Fruit fly (Drosophila melanogaster) whole organism, prepupa: ENCODE measurements around the gene CG7384.

Source experiments
- Blimp-1 ChIP-seq: fragments of 200-800 bp; sonication (Bioruptor generic); optimal IDR thresholded peaks from 3 replicates; lab custom pipeline; 2017; ENCODE audit warnings: missing biosample characterization, missing genetic modification characterization, mild to moderate bottlenecking, moderate library complexity, missing genetic modification reagents
- CG10631 ChIP-seq: fragments of 200-800 bp; sonication (Bioruptor generic); optimal IDR thresholded peaks from 2 replicates; lab custom pipeline; 2016; ENCODE audit warnings: missing biosample characterization, missing genetic modification characterization
- CG10669 ChIP-seq: fragments of 200-800 bp; sonication (Bioruptor generic); optimal IDR thresholded peaks from 3 replicates; lab custom pipeline; 2018; ENCODE audit warnings: missing biosample characterization, mild to moderate bottlenecking, missing genetic modification characterization, moderate library complexity
- CG11294 ChIP-seq: fragments of 200-800 bp; sonication (Bioruptor generic); IDR thresholded peaks from 2 replicates; pipeline ENCODE4 v1.3.6; 2022; ENCODE audit warnings: missing biosample characterization, missing genetic modification characterization
- CG11762 ChIP-seq: fragments of 200-800 bp; sonication (Bioruptor generic); optimal IDR thresholded peaks from 3 replicates; lab custom pipeline; 2016; ENCODE audit warnings: missing biosample characterization, missing genetic modification characterization; ENCODE audit not compliant: insufficient read depth
- CG11902 ChIP-seq: fragments of 200-800 bp; sonication (Bioruptor generic); optimal IDR thresholded peaks from 3 replicates; lab custom pipeline; 2016; ENCODE audit warnings: missing biosample characterization, missing genetic modification characterization
- CG15336 ChIP-seq: fragments of 200-800 bp; sonication (Bioruptor generic); IDR thresholded peaks from 2 replicates; pipeline ENCODE4 v1.3.6; 2022; ENCODE audit warnings: missing biosample characterization, missing genetic modification characterization
- CG1621 ChIP-seq: fragments of 200-800 bp; sonication (Bioruptor generic); optimal IDR thresholded peaks from 3 replicates; lab custom pipeline; 2018; ENCODE audit warnings: missing biosample characterization, mild to moderate bottlenecking, missing genetic modification characterization
- CG31627 ChIP-seq: fragments of 200-800 bp; sonication (Bioruptor generic); optimal IDR thresholded peaks from 3 replicates; lab custom pipeline; 2016; ENCODE audit warnings: missing biosample characterization, missing genetic modification characterization
- CG32006 ChIP-seq: fragments of 200-800 bp; sonication (Bioruptor generic); optimal IDR thresholded peaks from 3 replicates; lab custom pipeline; 2017; ENCODE audit warnings: missing biosample characterization, mild to moderate bottlenecking, missing genetic modification characterization
- CG34406 ChIP-seq: fragments of 200-800 bp; sonication (Bioruptor generic); optimal IDR thresholded peaks from 3 replicates; lab custom pipeline; 2016; ENCODE audit warnings: missing biosample characterization, missing genetic modification characterization
- CG3919 ChIP-seq: fragments of 200-800 bp; sonication (Bioruptor generic); optimal IDR thresholded peaks from 3 replicates; lab custom pipeline; 2016; ENCODE audit warnings: missing biosample characterization, missing genetic modification characterization
- CG6163 ChIP-seq: fragments of 200-800 bp; sonication (Bioruptor generic); IDR thresholded peaks from 3 replicates; pipeline ENCODE4 v1.3.6; 2022; ENCODE audit warnings: missing biosample characterization, missing genetic modification characterization
- CG6792 ChIP-seq: fragments of 200-800 bp; sonication (Bioruptor generic); optimal IDR thresholded peaks from 3 replicates; lab custom pipeline; 2016; ENCODE audit warnings: missing biosample characterization, missing genetic modification characterization
- CG6854 ChIP-seq: fragments of 200-800 bp; sonication (Bioruptor generic); optimal IDR thresholded peaks from 2 replicates; lab custom pipeline; 2017; ENCODE audit warnings: missing biosample characterization, mild to moderate bottlenecking, missing genetic modification characterization
- CG7368 ChIP-seq: fragments of 200-800 bp; sonication (Bioruptor generic); optimal IDR thresholded peaks from 3 replicates; lab custom pipeline; 2016; ENCODE audit warnings: missing biosample characterization, missing genetic modification characterization
- CG8119 ChIP-seq: fragments of 200-800 bp; sonication (Bioruptor generic); IDR thresholded peaks from 3 replicates; pipeline ENCODE4 v1.3.6; 2022; ENCODE audit warnings: missing biosample characterization, missing genetic modification characterization
- CG8319 ChIP-seq: fragments of 200-800 bp; sonication (Bioruptor generic); optimal IDR thresholded peaks from 3 replicates; lab custom pipeline; 2016; ENCODE audit warnings: missing biosample characterization, missing genetic modification characterization
- CG9139 ChIP-seq: fragments of 200-800 bp; sonication (Bioruptor generic); optimal IDR thresholded peaks from 3 replicates; lab custom pipeline; 2017; ENCODE audit warnings: missing biosample characterization, mild to moderate bottlenecking, missing genetic modification characterization
- Eip78C ChIP-seq: fragments of 200-800 bp; sonication (Bioruptor generic); peaks from one replicate; lab custom pipeline; 2016; ENCODE audit warnings: missing biosample characterization, missing genetic modification characterization
- Eip93F ChIP-seq: fragments of 200-800 bp; sonication (Bioruptor generic); optimal IDR thresholded peaks from 2 replicates; lab custom pipeline; 2016; ENCODE audit warnings: missing biosample characterization, mild to moderate bottlenecking, missing genetic modification characterization
- Ets21C ChIP-seq: fragments of 200-800 bp; sonication (Bioruptor generic); optimal IDR thresholded peaks from 3 replicates; lab custom pipeline; 2016; ENCODE audit warnings: missing biosample characterization, missing genetic modification characterization
- Ets96B ChIP-seq: fragments of 200-800 bp; optimal IDR thresholded peaks from 2 replicates; lab custom pipeline; 2019; ENCODE audit warnings: missing biosample characterization, mild to moderate bottlenecking, missing genetic modification characterization, moderate library complexity
- Gug ChIP-seq: fragments of 200-800 bp; sonication (Bioruptor generic); IDR thresholded peaks from 2 replicates; pipeline ENCODE4 v1.3.6; 2022; ENCODE audit warnings: missing biosample characterization, missing genetic modification characterization
- Hr38 ChIP-seq: sonication (Bioruptor generic); optimal IDR thresholded peaks from 2 replicates; lab custom pipeline; 2016; ENCODE audit warnings: missing biosample characterization, missing genetic modification characterization
- Hr39 ChIP-seq: fragments of 200-800 bp; sonication (Bioruptor generic); optimal IDR thresholded peaks from 2 replicates; lab custom pipeline; 2016; ENCODE audit warnings: missing biosample characterization, missing genetic modification characterization
- Lpt ChIP-seq: fragments of 200-800 bp; sonication (Bioruptor generic); optimal IDR thresholded peaks from 3 replicates; lab custom pipeline; 2016; ENCODE audit warnings: missing biosample characterization, missing genetic modification characterization
- Met ChIP-seq: fragments of 200-800 bp; sonication (Bioruptor generic); optimal IDR thresholded peaks from 3 replicates; lab custom pipeline; 2016; ENCODE audit warnings: missing biosample characterization, missing genetic modification characterization
- OdsH ChIP-seq: fragments of 200-800 bp; sonication (Bioruptor generic); optimal IDR thresholded peaks from 3 replicates; lab custom pipeline; 2016; ENCODE audit warnings: missing biosample characterization, missing genetic modification characterization
- Smox ChIP-seq: fragments of 200-800 bp; sonication (Bioruptor generic); optimal IDR thresholded peaks from 3 replicates; lab custom pipeline; 2016; ENCODE audit warnings: missing biosample characterization, missing genetic modification characterization
- Sox102F ChIP-seq: fragments of 200-800 bp; sonication (Bioruptor generic); optimal IDR thresholded peaks from 2 replicates; lab custom pipeline; 2016; ENCODE audit warnings: missing biosample characterization, mild to moderate bottlenecking, missing genetic modification characterization
- Sox15 ChIP-seq: fragments of 200-800 bp; sonication (Bioruptor generic); optimal IDR thresholded peaks from 3 replicates; lab custom pipeline; 2016; ENCODE audit warnings: missing biosample characterization, missing genetic modification characterization
- achi ChIP-seq: fragments of 200-800 bp; sonication (Bioruptor generic); optimal IDR thresholded peaks from 3 replicates; lab custom pipeline; 2016; ENCODE audit warnings: missing biosample characterization, missing genetic modification characterization
- acj6 ChIP-seq: fragments of 200-800 bp; sonication (Bioruptor generic); optimal IDR thresholded peaks from 3 replicates; lab custom pipeline; 2016; ENCODE audit warnings: missing biosample characterization, missing genetic modification characterization
- cyc ChIP-seq: fragments of 200-800 bp; sonication (Bioruptor generic); optimal IDR thresholded peaks from 3 replicates; lab custom pipeline; 2016; ENCODE audit warnings: missing biosample characterization, missing genetic modification characterization
- dac ChIP-seq: fragments of 200-800 bp; sonication (Bioruptor generic); optimal IDR thresholded peaks from 2 replicates; lab custom pipeline; 2017; ENCODE audit warnings: missing biosample characterization, mild to moderate bottlenecking, missing genetic modification characterization
- dsx ChIP-seq: fragments of 200-800 bp; optimal IDR thresholded peaks from 3 replicates; lab custom pipeline; 2019; ENCODE audit warnings: missing biosample characterization, mild to moderate bottlenecking, missing genetic modification characterization, moderate library complexity; ENCODE audit not compliant: poor library complexity, severe bottlenecking
- eg ChIP-seq: fragments of 200-800 bp; sonication (Bioruptor generic); IDR thresholded peaks from 3 replicates; pipeline ENCODE4 v1.3.6; 2022; ENCODE audit warnings: missing biosample characterization, missing genetic modification characterization
- fd59A ChIP-seq: fragments of 200-800 bp; sonication (Bioruptor generic); optimal IDR thresholded peaks from 2 replicates; lab custom pipeline; 2017; ENCODE audit warnings: missing biosample characterization, mild to moderate bottlenecking, missing genetic modification characterization, missing genetic modification reagents
- fd85E ChIP-seq: fragments of 200-800 bp; sonication (Bioruptor generic); optimal IDR thresholded peaks from 3 replicates; lab custom pipeline; 2016; ENCODE audit warnings: missing biosample characterization, missing genetic modification characterization
- fkh ChIP-seq: fragments of 200-800 bp; sonication (Bioruptor generic); optimal IDR thresholded peaks from 3 replicates; lab custom pipeline; 2017; ENCODE audit warnings: missing biosample characterization, mild to moderate bottlenecking, missing genetic modification characterization, moderate library complexity
- lz ChIP-seq: fragments of 200-800 bp; sonication (Bioruptor generic); optimal IDR thresholded peaks from 3 replicates; lab custom pipeline; 2016; ENCODE audit warnings: missing biosample characterization, missing genetic modification characterization
- salr ChIP-seq, 2 experiments: fragments of 200-800 bp; sonication (Bioruptor generic); optimal IDR thresholded peaks; 3 replicates each; lab custom pipeline; 2016 to 2018; ENCODE audit warnings: missing biosample characterization in 2 of 2, missing genetic modification characterization in 2 of 2, mild to moderate bottlenecking in 1 of 2
- spab ChIP-seq: fragments of 200-800 bp; sonication (Bioruptor generic); optimal IDR thresholded peaks from 2 replicates; lab custom pipeline; 2017; ENCODE audit warnings: missing biosample characterization, mild to moderate bottlenecking, missing genetic modification characterization, missing genetic modification reagents
- svp ChIP-seq: fragments of 200-800 bp; sonication (Bioruptor generic); peaks from one replicate; lab custom pipeline; 2016; ENCODE audit warnings: missing biosample characterization, missing genetic modification characterization
- topi ChIP-seq: fragments of 200-800 bp; sonication (Bioruptor generic); optimal IDR thresholded peaks from 3 replicates; lab custom pipeline; 2016; ENCODE audit warnings: missing biosample characterization, missing genetic modification characterization

Gene CG7384

dm6 chr2L:10526953-10527584 lies 16.8 kb upstream of the CG7384 start, which contains the start of gene Lip4 (continued):
- peak; percentile 72 for TF ChIP-seq CG32006 (GFP tag; lab: Kevin White, UChicago)
- TF ChIP-seq Ets96B (tag; lab: Kevin White, UChicago) = peak; percentile 75
- peak; percentile 54 for TF ChIP-seq CG31627 (GFP tag; lab: Kevin White, UChicago)
- peak; percentile 51 for TF ChIP-seq Sox102F (GFP tag; lab: Kevin White, UChicago)
- peak; percentile 69 for TF ChIP-seq CG10669 (GFP tag; lab: Kevin White, UChicago)
- TF ChIP-seq cyc = peak; percentile 42
- peak; percentile 73 for TF ChIP-seq dsx (GFP tag; lab: Kevin White, UChicago)
- TF ChIP-seq CG1621 (tag; lab: Kevin White, UChicago) = peak; percentile 66
- TF ChIP-seq Eip78C (GFP tag; lab: Kevin White, UChicago) = peak; percentile 90
- TF ChIP-seq Eip93F (GFP tag; lab: Kevin White, UChicago) = no peak
- TF ChIP-seq CG8319 (GFP tag; lab: Kevin White, UChicago) = peak; percentile 61
- no peak for TF ChIP-seq CG9139
- TF ChIP-seq Hr38 (GFP tag; lab: Kevin White, UChicago) = no peak
- TF ChIP-seq Sox15 (GFP tag; lab: Kevin White, UChicago) = peak; percentile 40
- TF ChIP-seq CG11762 = peak; percentile 49
- TF ChIP-seq CG11294 (GFP tag; lab: Robert Waterston, UW) = no peak; the same call in 1 of the 2 replicates
- TF ChIP-seq CG6163 (GFP tag; lab: Robert Waterston, UW) = no peak
- peak; percentile 17 for TF ChIP-seq Ets21C (GFP tag; lab: Kevin White, UChicago)
- TF ChIP-seq CG34406 (GFP tag; lab: Kevin White, UChicago) = peak; percentile 65
- no peak for TF ChIP-seq Blimp-1 (GFP tag; lab: Kevin White, UChicago)
- peak; percentile 76 for TF ChIP-seq OdsH
- TF ChIP-seq Smox (GFP tag; lab: Kevin White, UChicago) = peak; percentile 56
- TF ChIP-seq acj6 (GFP tag; lab: Kevin White, UChicago) = peak; percentile 68
- no peak for TF ChIP-seq CG6854 (GFP tag; lab: Kevin White, UChicago)
- TF ChIP-seq CG15336 (GFP tag; lab: Robert Waterston, UW) = peak; percentile 80
- TF ChIP-seq Hr39 = peak; percentile 47
- TF ChIP-seq achi (GFP tag; lab: Kevin White, UChicago) = peak; percentile 58
- peak; percentile 63 for TF ChIP-seq spab (GFP tag; lab: Kevin White, UChicago)
- peak; percentile 16 for TF ChIP-seq dac (GFP tag; lab: Kevin White, UChicago)
- TF ChIP-seq eg (GFP tag; lab: Robert Waterston, UW) = peak; percentile 85
- peak; percentile 72 for TF ChIP-seq Gug (GFP tag; lab: Robert Waterston, UW)
- peak; percentile 46 for TF ChIP-seq Met (GFP tag; lab: Kevin White, UChicago)
- peak; percentile 42 for TF ChIP-seq fkh (GFP tag; lab: Kevin White, UChicago)
- peak; percentile 54 for TF ChIP-seq fd59A (GFP tag; lab: Kevin White, UChicago)
- TF ChIP-seq CG7368 (GFP tag; lab: Kevin White, UChicago) = peak; percentile 62
- TF ChIP-seq, all 60 proteins: peak for 51

- TF ChIP-seq Ets21C (GFP tag; lab: Kevin White, UChicago) = no peak
- peak; percentile 9 for TF ChIP-seq acj6 (GFP tag; lab: Kevin White, UChicago)
- TF ChIP-seq fkh (GFP tag; lab: Kevin White, UChicago) = no peak
- TF ChIP-seq CG15336 (GFP tag; lab: Robert Waterston, UW) = peak; percentile 43; the same call in 1 of the 2 replicates
- no peak for TF ChIP-seq CG6163 (GFP tag; lab: Robert Waterston, UW)
- TF ChIP-seq CG32006 (GFP tag; lab: Kevin White, UChicago) = peak; percentile 63
- no peak for TF ChIP-seq CG10669 (GFP tag; lab: Kevin White, UChicago)
- TF ChIP-seq dsx (GFP tag; lab: Kevin White, UChicago) = no peak
- no peak for TF ChIP-seq lz (GFP tag; lab: Kevin White, UChicago)
- TF ChIP-seq OdsH = peak; percentile 28
- peak; percentile 1 for TF ChIP-seq CG3919 (GFP tag; lab: Kevin White, UChicago)
- no peak for TF ChIP-seq CG7368 (GFP tag; lab: Kevin White, UChicago)
- peak; percentile 55; the same call in 2 of the 3 replicates for TF ChIP-seq CG8119 (GFP tag; lab: Robert Waterston, UW)
- TF ChIP-seq svp (GFP tag; lab: Kevin White, UChicago) = no peak
- TF ChIP-seq CG6792 (GFP tag; lab: Kevin White, UChicago) = no peak
- TF ChIP-seq dac (GFP tag; lab: Kevin White, UChicago) = no peak
- TF ChIP-seq CG10631 (GFP tag; lab: Kevin White, UChicago) = peak; percentile 8
- no peak for TF ChIP-seq fd85E
- TF ChIP-seq Smox (GFP tag; lab: Kevin White, UChicago) = no peak
- peak in 1 of 2 experiments; percentile 13 for TF ChIP-seq salr (GFP tag; optimal IDR thresholded peaks at IDR 0.05; lab: Kevin White, UChicago)
- peak; percentile 46 for TF ChIP-seq Eip78C (GFP tag; lab: Kevin White, UChicago)
- peak; percentile 10 for TF ChIP-seq Lpt (GFP tag; lab: Kevin White, UChicago)
- no peak for TF ChIP-seq topi (GFP tag; lab: Kevin White, UChicago)
- no peak for TF ChIP-seq CG11902 (GFP tag; lab: Kevin White, UChicago)
- no peak for TF ChIP-seq achi (GFP tag; lab: Kevin White, UChicago)
- TF ChIP-seq Hr38 (GFP tag; lab: Kevin White, UChicago) = no peak
Observed at dm6 chr2L:10522174-10522893, 12.1 kb upstream of the CG7384 start.
